Fruit fly (Drosophila melanogaster) whole organism: Measurements from ENCODE around the gene CG14100.

Experiments used
- CG8478 ChIP-seq: fragments of >200 bp; optimal IDR thresholded peaks from 2 replicates; lab custom pipeline; 2018; ENCODE audit warnings: inconsistent platforms
- Dll ChIP-seq: fragments of >200 bp; optimal IDR thresholded peaks from 2 replicates; lab custom pipeline; 2017
- EcR ChIP-seq, 2 experiments: fragments of >200 bp; optimal IDR thresholded peaks; 2 replicates each; lab custom pipeline; 2017; ENCODE audit warnings: missing biosample characterization in 2 of 2, missing genetic modification characterization in 2 of 2, missing genetic modification reagents in 2 of 2
- pan ChIP-seq: fragments of >200 bp; optimal IDR thresholded peaks from 2 replicates; lab custom pipeline; 2017
- psq ChIP-seq: fragments of >200 bp; optimal IDR thresholded peaks from 2 replicates; lab custom pipeline; 2017
- usp ChIP-seq: fragments of >200 bp; optimal IDR thresholded peaks from 2 replicates; lab custom pipeline; 2017; ENCODE audit warnings: missing biosample characterization, missing genetic modification characterization, mixed read lengths

The CG14100 gene

DNA sequence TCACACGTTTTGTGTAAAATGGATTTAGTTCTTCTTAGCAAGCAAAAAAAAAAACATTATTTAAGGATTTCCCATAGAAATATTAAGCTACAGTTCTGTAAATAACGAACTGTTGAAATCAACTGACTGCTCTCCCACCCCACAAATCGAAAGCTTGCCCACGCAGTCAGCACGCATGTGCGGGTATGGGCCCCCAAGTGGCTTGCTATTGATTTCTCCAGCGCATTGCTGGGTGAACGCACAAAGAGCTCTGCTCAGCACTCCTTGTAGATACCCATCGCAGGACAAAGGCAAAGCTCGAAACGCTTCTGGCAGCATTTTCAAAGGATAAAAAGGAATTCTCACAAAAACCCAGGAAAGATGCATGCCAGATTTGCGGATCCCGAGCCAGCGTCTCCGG lies 11.1 kb upstream of the CG14100 start, which contains the start of gene CG9368:
CG9368 (plus strand) TSS at position 221 of the 400 bp plus-strand sequence.
- TF ChIP-seq EcR (GFP tag; optimal IDR thresholded peaks at IDR 0.05; lab: Kevin White, UChicago), result no peak
- TF ChIP-seq psq (lab: Kevin White, UChicago), result no peak
- TF ChIP-seq CG8478 (lab: Kevin White, UChicago), result no peak
- no peak for TF ChIP-seq Dll (lab: Kevin White, UChicago)
- no peak for TF ChIP-seq pan
- no peak for TF ChIP-seq usp

dm6 chr3L:19598369-19599148 lies 8.2 kb upstream of the CG14100 start, which contains the start of the genes ash1 and Taf6:
Gene ash1, minus strand, starts transcription at chr3L:19598755.
Gene Taf6, plus strand, starts transcription at chr3L:19599088.
- TF ChIP-seq EcR (GFP tag; optimal IDR thresholded peaks at IDR 0.05; lab: Kevin White, UChicago) (no peak), Dll (lab: Kevin White, UChicago) (no peak), usp (no peak), psq (lab: Kevin White, UChicago) (no peak), pan (no peak), CG8478 (lab: Kevin White, UChicago) (no peak)

- no peak for TF ChIP-seq EcR (GFP tag; optimal IDR thresholded peaks at IDR 0.05; lab: Kevin White, UChicago)
- no peak for TF ChIP-seq CG8478 (lab: Kevin White, UChicago)
- TF ChIP-seq psq (lab: Kevin White, UChicago), result no peak
- TF ChIP-seq usp, result no peak
- TF ChIP-seq pan, result no peak
- no peak for TF ChIP-seq Dll (lab: Kevin White, UChicago)
Observed at dm6 chr3L:19585979-19586378, 4.3 kb downstream of the CG14100 start, which contains the start of the genes CG9231 and CG9330. Gene CG9231, minus strand, starts transcription at chr3L:19586003. Gene CG9330, plus strand, starts transcription at chr3L:19586253.

DNA sequence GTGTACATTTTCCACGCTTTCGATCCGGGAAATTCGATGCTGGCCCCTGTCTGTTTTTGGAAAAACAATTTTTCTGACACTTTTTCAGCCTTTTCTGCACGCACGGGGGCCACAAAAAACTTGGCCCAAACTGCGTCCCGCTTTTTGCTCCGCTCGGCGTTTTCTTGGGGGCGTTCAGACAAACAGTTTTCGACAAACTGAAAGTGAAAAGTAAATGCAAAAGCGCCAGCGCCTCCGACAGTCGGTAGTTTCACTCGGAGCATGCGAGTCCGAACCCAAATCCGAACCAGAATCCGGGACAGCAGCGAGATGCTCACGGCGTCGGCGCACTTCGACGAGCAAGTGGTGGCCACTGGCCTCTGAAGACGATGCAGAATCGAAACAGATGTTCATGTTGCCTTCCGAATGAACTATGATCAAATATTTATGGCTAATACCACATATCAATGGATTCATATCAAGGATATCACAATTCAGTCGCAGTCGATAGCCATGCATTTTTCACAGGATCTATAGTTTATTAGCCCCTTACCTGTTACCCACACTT lies 5.9 kb downstream of the CG14100 start, which contains the start of gene Shal:
Shal (minus strand) TSS at position 200 of the 547 bp plus-strand sequence.
- no peak for TF ChIP-seq pan
- TF ChIP-seq Dll (lab: Kevin White, UChicago), result no peak
- no peak for TF ChIP-seq psq (lab: Kevin White, UChicago)
- no peak for TF ChIP-seq EcR (GFP tag; optimal IDR thresholded peaks at IDR 0.05; lab: Kevin White, UChicago)
- no peak for TF ChIP-seq usp
- TF ChIP-seq CG8478 (lab: Kevin White, UChicago), result no peak

dm6 chr3L:19580709-19581227 lies 9.6 kb downstream of the CG14100 start:
- TF ChIP-seq usp (no peak), pan (no peak), CG8478 (lab: Kevin White, UChicago) (no peak), psq (lab: Kevin White, UChicago) (no peak), Dll (lab: Kevin White, UChicago) (no peak), EcR (GFP tag; optimal IDR thresholded peaks at IDR 0.05; lab: Kevin White, UChicago) (no peak)

dm6 chr3L:19579346-19579745 lies 11.0 kb downstream of the CG14100 start:
- TF ChIP-seq psq (lab: Kevin White, UChicago) (no peak), pan (no peak), Dll (lab: Kevin White, UChicago) (no peak), CG8478 (lab: Kevin White, UChicago) (no peak), usp (no peak), EcR (GFP tag; optimal IDR thresholded peaks at IDR 0.05; lab: Kevin White, UChicago) (no peak)

DNA sequence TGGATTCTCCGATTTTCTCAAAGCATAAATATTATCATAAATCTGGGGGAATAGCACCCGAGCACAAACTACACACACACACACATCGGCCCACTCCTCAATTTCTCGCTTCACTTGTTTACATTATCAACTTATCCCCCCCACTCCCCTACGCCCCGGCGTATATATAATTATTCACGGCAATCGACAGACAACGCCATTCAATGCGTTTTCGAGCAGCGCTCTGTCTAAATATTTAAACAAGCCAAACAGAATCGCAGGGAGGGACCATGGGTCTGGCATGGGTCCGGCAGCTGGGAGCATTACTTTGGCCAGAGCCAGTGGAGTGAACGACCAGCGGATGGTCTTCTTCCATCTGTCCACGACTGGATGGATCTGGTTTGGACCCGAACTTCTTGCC lies 14.7 kb downstream of the CG14100 start:
- TF ChIP-seq usp (no peak), EcR (GFP tag; optimal IDR thresholded peaks at IDR 0.05; lab: Kevin White, UChicago) (no peak), Dll (lab: Kevin White, UChicago) (no peak), CG8478 (lab: Kevin White, UChicago) (no peak), psq (lab: Kevin White, UChicago) (no peak), pan (no peak)

DNA sequence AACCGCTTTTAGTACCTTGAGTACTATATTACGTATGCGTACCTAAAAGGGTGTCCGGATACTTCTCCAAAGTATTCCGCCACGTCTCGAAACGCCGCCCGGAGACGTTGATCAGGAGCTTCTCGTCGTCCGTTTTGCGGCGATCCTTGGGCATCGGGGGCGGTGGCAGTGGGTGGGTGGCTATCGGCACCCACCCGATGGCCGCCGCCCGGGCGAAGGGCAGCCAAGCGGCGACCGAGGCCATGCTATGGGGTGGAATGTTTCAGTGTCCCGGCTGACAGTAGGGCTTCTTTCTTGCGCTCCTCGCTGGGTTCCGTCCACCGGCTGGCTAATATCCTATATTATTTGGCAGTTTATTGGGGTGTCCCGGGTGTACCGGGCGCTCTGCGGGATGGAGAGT lies 15.9 kb downstream of the CG14100 start:
- TF ChIP-seq Dll (lab: Kevin White, UChicago) (no peak), EcR (GFP tag; optimal IDR thresholded peaks at IDR 0.05; lab: Kevin White, UChicago) (no peak), usp (no peak), pan (no peak), psq (lab: Kevin White, UChicago) (no peak), CG8478 (lab: Kevin White, UChicago) (no peak)

- TF ChIP-seq usp (no peak), psq (lab: Kevin White, UChicago) (no peak), EcR (GFP tag; optimal IDR thresholded peaks at IDR 0.05; lab: Kevin White, UChicago) (no peak), CG8478 (lab: Kevin White, UChicago) (no peak), Dll (lab: Kevin White, UChicago) (no peak), pan (no peak)
Observed at dm6 chr3L:19569407-19569806, 20.9 kb downstream of the CG14100 start.

DNA sequence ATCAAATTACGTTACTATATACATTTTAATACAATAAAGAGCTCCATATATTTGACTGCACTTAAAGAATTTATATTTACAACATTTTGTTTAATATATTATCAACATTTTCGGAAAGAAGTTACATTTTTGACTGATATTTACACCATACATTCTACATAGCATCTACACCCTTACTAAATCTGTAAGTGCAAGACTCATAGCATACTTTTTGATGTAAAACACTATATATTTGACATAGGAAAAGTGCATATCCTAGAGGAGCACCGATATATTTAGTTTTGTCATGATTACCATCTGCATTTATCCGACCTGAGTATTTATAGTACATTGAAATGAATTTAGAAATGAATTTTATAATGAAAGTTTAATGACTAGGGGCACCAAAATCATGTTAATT lies 21.3 kb downstream of the CG14100 start:
- no peak for TF ChIP-seq usp
- TF ChIP-seq pan, result no peak
- TF ChIP-seq EcR (GFP tag; optimal IDR thresholded peaks at IDR 0.05; lab: Kevin White, UChicago), result no peak
- no peak for TF ChIP-seq psq (lab: Kevin White, UChicago)
- TF ChIP-seq Dll (lab: Kevin White, UChicago), result no peak
- no peak for TF ChIP-seq CG8478 (lab: Kevin White, UChicago)

DNA sequence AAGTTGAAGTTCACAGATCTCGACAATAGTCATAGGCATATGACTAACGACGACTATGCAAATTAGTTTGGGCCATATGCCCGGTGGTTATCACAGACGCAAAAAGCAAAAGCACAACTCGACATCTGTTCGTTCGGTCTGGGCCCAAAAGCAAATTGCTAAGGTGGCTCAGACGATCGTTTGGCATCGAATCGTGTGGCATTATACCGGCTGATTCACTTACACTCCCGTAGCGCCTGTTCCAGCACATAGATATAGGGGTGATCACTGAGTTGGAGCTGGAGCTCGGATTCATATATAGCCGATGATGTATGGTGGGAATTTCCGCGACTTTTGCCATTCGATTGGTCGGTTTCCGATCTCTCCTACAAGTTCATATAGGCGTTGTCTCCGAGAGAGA lies 24.2 kb downstream of the CG14100 start:
- TF ChIP-seq CG8478 (lab: Kevin White, UChicago), result no peak
- no peak for TF ChIP-seq Dll (lab: Kevin White, UChicago)
- no peak for TF ChIP-seq EcR (GFP tag; optimal IDR thresholded peaks at IDR 0.05; lab: Kevin White, UChicago)
- no peak for TF ChIP-seq psq (lab: Kevin White, UChicago)
- TF ChIP-seq pan, result no peak
- TF ChIP-seq usp, result no peak
